Worm (Caenorhabditis elegans): ENCODE measurements around the gene T28A8.2.

DNA sequence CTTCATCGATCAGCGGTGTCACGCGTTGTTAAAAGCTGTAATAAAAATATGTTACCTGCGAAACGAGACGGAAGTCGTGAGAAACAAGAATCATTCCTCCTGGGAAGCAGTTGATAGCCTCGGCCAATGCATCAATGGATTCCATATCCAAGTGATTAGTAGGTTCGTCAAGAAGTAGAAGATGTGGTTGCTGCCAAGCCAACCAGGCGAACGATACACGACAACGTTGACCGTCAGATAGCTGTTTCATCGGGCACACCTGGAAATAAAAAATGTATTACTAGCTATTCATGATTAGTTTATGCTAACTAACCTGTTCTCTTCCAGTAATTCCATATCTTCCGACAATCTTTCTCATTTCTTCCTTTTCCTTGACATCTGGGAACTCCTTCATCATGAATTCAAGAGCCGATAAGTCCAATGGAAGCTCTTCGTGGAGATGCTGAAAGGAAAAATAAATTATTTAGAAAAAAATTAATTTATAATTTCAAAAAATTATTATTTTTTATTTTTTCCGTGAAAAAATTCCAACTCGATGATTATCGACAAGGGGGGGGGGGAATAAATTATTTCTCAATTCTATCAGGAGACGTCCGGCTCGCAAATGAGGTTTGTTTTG is 36.4 kb downstream of the T28A8.2 start, which contains the start of gene tag-164:
- TF ChIP-seq hlh-6 (tag; optimal IDR thresholded peaks at IDR 0.05) (no peak), ets-4 (tag; optimal IDR thresholded peaks at IDR 0.05) (no peak)

Data from whole organism, late embryonic.